Worm (Caenorhabditis elegans) whole organism, L2 larva: ENCODE data around the gene cam-1.
A peak's percentile ranks its signal among the peaks of the same experiment; 100 is the strongest.

ENCODE experiments used
- C34F6.9 ChIP-seq: fragments of 150-350 bp; optimal IDR thresholded peaks from 2 replicates; lab custom pipeline; 2014; ENCODE audit warnings: missing biosample characterization, missing genetic modification characterization
- F13H6.1 ChIP-seq: sonication (generic microtip); optimal IDR thresholded peaks from 2 replicates; lab custom pipeline; 2016; ENCODE audit warnings: missing genetic modification characterization, missing compliant biosample characterization
- R02D3.7 ChIP-seq: fragments of 150-350 bp; optimal IDR thresholded peaks from 2 replicates; lab custom pipeline; 2014; ENCODE audit warnings: missing biosample characterization, missing genetic modification characterization
- alr-1 ChIP-seq: fragments of 150-350 bp; optimal IDR thresholded peaks from 2 replicates; lab custom pipeline; 2014; ENCODE audit warnings: missing biosample characterization, missing genetic modification characterization
- aly-2 ChIP-seq: fragments of 150-350 bp; optimal IDR thresholded peaks from 2 replicates; lab custom pipeline; 2014; ENCODE audit warnings: missing biosample characterization, missing genetic modification characterization
- ama-1 ChIP-seq: fragments of 150-350 bp; optimal IDR thresholded peaks from 2 replicates; lab custom pipeline; 2018; ENCODE audit warnings: inconsistent platforms
- blmp-1 ChIP-seq: sonication (generic microtip); optimal IDR thresholded peaks from 2 replicates; lab custom pipeline; 2017; ENCODE audit warnings: missing genetic modification characterization, mild to moderate bottlenecking, missing compliant biosample characterization, antibody characterized with exemption, moderate library complexity; ENCODE audit not compliant: insufficient read depth
- ceh-16 ChIP-seq: fragments of 150-350 bp; optimal IDR thresholded peaks from 2 replicates; lab custom pipeline; 2014; ENCODE audit warnings: missing biosample characterization, missing genetic modification characterization
- ceh-82 ChIP-seq: fragments of 150-350 bp; optimal IDR thresholded peaks from 2 replicates; lab custom pipeline; 2014; ENCODE audit warnings: missing biosample characterization, missing genetic modification characterization
- crh-2 ChIP-seq: sonication (generic microtip); optimal IDR thresholded peaks from 2 replicates; lab custom pipeline; 2017; ENCODE audit warnings: missing biosample characterization, missing genetic modification characterization
- egl-27 ChIP-seq: sonication (generic microtip); optimal IDR thresholded peaks from 3 replicates; lab custom pipeline; 2017; ENCODE audit warnings: missing biosample characterization, missing genetic modification reagents, missing genetic modification characterization
- elt-1 ChIP-seq: fragments of 150-350 bp; optimal IDR thresholded peaks from 2 replicates; lab custom pipeline; 2014; ENCODE audit warnings: missing biosample characterization, missing genetic modification characterization
- fos-1 ChIP-seq: fragments of 150-350 bp; optimal IDR thresholded peaks from 2 replicates; lab custom pipeline; 2014; ENCODE audit warnings: missing biosample characterization, missing genetic modification characterization
- gmeb-1 ChIP-seq: fragments of 150-350 bp; optimal IDR thresholded peaks from 2 replicates; lab custom pipeline; 2014; ENCODE audit warnings: missing biosample characterization, missing genetic modification characterization
- lin-39 ChIP-seq: fragments of 150-350 bp; optimal IDR thresholded peaks from 2 replicates; lab custom pipeline; 2014; ENCODE audit warnings: missing biosample characterization, missing genetic modification reagents, missing genetic modification characterization
- lsy-2 ChIP-seq, 2 experiments: fragments of 150-350 bp in 1 of 2; sonication (generic microtip) in 1 of 2; optimal IDR thresholded peaks; 2 replicates each; lab custom pipeline; 2014 to 2017; ENCODE audit warnings: missing biosample characterization in 2 of 2, missing genetic modification characterization in 2 of 2
- mab-5 ChIP-seq: fragments of 150-350 bp; optimal IDR thresholded peaks from 2 replicates; lab custom pipeline; 2014; ENCODE audit warnings: missing biosample characterization, missing genetic modification characterization
- mbf-1 ChIP-seq: sonication (generic microtip); optimal IDR thresholded peaks from 2 replicates; lab custom pipeline; 2017; ENCODE audit warnings: missing biosample characterization, missing genetic modification characterization
- mdl-1 ChIP-seq, 2 experiments: fragments of 150-350 bp in 1 of 2; sonication (generic microtip) in 1 of 2; optimal IDR thresholded peaks; 2 replicates each; lab custom pipeline; 2017; ENCODE audit warnings: missing biosample characterization in 2 of 2, missing genetic modification characterization in 2 of 2
- nhr-10 ChIP-seq: sonication (generic microtip); optimal IDR thresholded peaks from 2 replicates; lab custom pipeline; 2017; ENCODE audit warnings: missing biosample characterization, missing genetic modification characterization
- nhr-129 ChIP-seq: fragments of 150-350 bp; optimal IDR thresholded peaks from 2 replicates; lab custom pipeline; 2014; ENCODE audit warnings: missing biosample characterization, missing genetic modification characterization
- nhr-21 ChIP-seq: fragments of 150-350 bp; optimal IDR thresholded peaks from 2 replicates; lab custom pipeline; 2014; ENCODE audit warnings: missing biosample characterization, missing genetic modification characterization
- nhr-23 ChIP-seq: fragments of 150-350 bp; optimal IDR thresholded peaks from 2 replicates; lab custom pipeline; 2014; ENCODE audit warnings: missing biosample characterization, missing genetic modification reagents, missing genetic modification characterization
- nhr-237 ChIP-seq: fragments of 150-350 bp; optimal IDR thresholded peaks from 2 replicates; lab custom pipeline; 2014; ENCODE audit warnings: missing biosample characterization, missing genetic modification characterization
- nhr-25 ChIP-seq: fragments of 150-350 bp; sonication (generic microtip); optimal IDR thresholded peaks from 3 replicates; lab custom pipeline; 2014; ENCODE audit warnings: missing biosample characterization, missing genetic modification characterization
- nhr-6 ChIP-seq: fragments of 150-350 bp; optimal IDR thresholded peaks from 2 replicates; lab custom pipeline; 2014; ENCODE audit warnings: missing biosample characterization, missing genetic modification characterization
- peb-1 ChIP-seq: fragments of 150-350 bp; optimal IDR thresholded peaks from 2 replicates; lab custom pipeline; 2014; ENCODE audit warnings: missing biosample characterization, missing genetic modification characterization
- sem-4 ChIP-seq: fragments of 150-350 bp; optimal IDR thresholded peaks from 2 replicates; lab custom pipeline; 2014; ENCODE audit warnings: missing biosample characterization, missing genetic modification reagents, missing genetic modification characterization
- skn-1 ChIP-seq: sonication (generic microtip); optimal IDR thresholded peaks from 2 replicates; lab custom pipeline; 2017; ENCODE audit warnings: missing biosample characterization, missing genetic modification characterization
- sma-3 ChIP-seq: sonication (generic microtip); optimal IDR thresholded peaks from 2 replicates; lab custom pipeline; 2016; ENCODE audit warnings: missing genetic modification reagents, missing genetic modification characterization, missing compliant biosample characterization
- sma-9 ChIP-seq, 2 experiments: fragments of 150-350 bp in 1 of 2; sonication (generic microtip) in 1 of 2; optimal IDR thresholded peaks; 2 replicates each; lab custom pipeline; 2014 to 2016; ENCODE audit warnings: missing genetic modification characterization in 2 of 2, mild to moderate bottlenecking in 1 of 2, missing biosample characterization in 1 of 2, missing compliant biosample characterization in 1 of 2, missing genetic modification reagents in 1 of 2, moderate library complexity in 1 of 2
- snpc-4 ChIP-seq: fragments of 150-350 bp; optimal IDR thresholded peaks from 2 replicates; lab custom pipeline; 2014; ENCODE audit warnings: missing biosample characterization, missing genetic modification characterization
- unc-39 ChIP-seq: fragments of 150-350 bp; optimal IDR thresholded peaks from 2 replicates; lab custom pipeline; 2014; ENCODE audit warnings: missing biosample characterization, missing genetic modification characterization
- unc-55 ChIP-seq: fragments of 150-350 bp; sonication (generic microtip); optimal IDR thresholded peaks from 3 replicates; lab custom pipeline; 2014; ENCODE audit warnings: missing biosample characterization, missing genetic modification reagents, missing genetic modification characterization
- zag-1 ChIP-seq: fragments of 150-350 bp; optimal IDR thresholded peaks from 2 replicates; lab custom pipeline; 2014; ENCODE audit warnings: missing biosample characterization, missing genetic modification characterization
- ztf-1 ChIP-seq: fragments of 200-800 bp; sonication (Bioruptor generic); conservative IDR thresholded peaks from 2 replicates; pipeline ENCODE4 v1.3.6; 2022; ENCODE audit warnings: missing genetic modification characterization, missing compliant biosample characterization
- ztf-11 ChIP-seq: sonication (generic microtip); optimal IDR thresholded peaks from 2 replicates; lab custom pipeline; 2017; ENCODE audit warnings: missing biosample characterization, missing genetic modification characterization
- ztf-4 ChIP-seq: fragments of 150-350 bp; optimal IDR thresholded peaks from 2 replicates; lab custom pipeline; 2014; ENCODE audit warnings: missing biosample characterization, missing genetic modification characterization

The cam-1 gene

DNA sequence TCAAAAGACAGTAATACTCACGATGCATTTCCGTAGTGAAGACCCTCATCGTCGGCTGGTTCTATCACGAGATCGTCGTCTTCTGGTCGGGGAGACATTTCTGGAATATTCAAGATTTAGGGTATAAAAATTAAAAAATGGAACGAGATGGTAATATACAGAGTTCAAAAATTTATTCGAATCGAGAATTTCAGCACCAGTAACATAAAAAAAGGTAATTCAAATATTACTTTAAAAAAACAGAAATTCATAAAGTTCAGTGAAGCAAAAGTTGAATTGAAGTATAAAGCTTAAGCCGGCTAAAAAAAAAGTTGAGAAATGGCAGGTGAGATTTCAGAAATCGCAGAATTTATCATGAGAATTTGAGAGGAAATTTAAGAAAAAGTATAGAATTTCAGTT is at the start of gene cam-1:
Gene cam-1, minus strand, starts transcription at position 101 of the 400 bp plus-strand sequence.
- TF ChIP-seq fos-1 (tag; lab: Kevin White, UChicago), result no peak

DNA sequence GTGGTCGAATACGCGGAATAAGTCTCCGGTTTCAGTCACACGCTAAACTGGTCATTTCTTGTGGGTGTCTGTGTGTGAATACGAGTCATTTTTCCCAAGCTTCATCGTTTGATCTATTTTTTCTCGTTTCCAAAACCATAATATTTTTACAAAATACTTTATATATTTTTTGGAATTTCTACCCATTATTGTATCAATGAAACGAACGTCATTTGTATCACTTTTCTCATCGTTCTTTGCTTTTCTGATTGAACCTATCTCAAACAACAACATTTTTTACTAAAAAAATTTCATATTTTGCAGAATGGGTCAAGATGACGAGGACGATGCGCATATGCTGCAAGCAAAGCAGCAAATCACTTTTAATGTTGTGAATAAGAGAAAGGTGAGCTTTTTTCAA is 48.1 kb upstream of the cam-1 start, which contains the start of gene mel-11:
Gene mel-11, plus strand, starts transcription at position 301 of the 400 bp plus-strand sequence.
- TF ChIP-seq nhr-129 (tag; lab: Kevin White, UChicago) (no peak), mbf-1 (tag; lab: Kevin White, UChicago) (no peak)

DNA sequence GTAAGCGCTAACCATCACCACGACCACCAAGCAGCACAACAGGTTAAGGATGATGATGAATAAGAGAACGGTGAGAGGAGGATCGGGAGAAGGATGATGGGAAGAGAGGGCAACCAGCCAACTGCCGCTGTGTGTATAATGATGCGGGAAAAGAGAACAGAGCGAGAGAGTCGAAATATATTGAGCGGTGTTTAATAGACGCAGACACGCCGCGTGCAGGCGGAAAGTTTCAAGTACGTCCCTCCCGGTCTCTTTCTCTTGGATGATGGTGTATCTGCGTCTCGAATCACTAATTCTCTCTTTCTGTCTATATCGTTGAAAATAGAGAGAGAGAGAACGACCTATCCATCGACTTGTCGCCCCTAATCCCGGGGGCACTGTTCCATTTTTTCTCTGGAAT is 46.6 kb upstream of the cam-1 start:
- no peak for TF ChIP-seq ztf-11 (tag; lab: Kevin White, UChicago)
- TF ChIP-seq blmp-1 (tag; lab: Kevin White, UChicago), result peak; percentile 58
- TF ChIP-seq skn-1 (tag; lab: Kevin White, UChicago), result no peak
- TF ChIP-seq mab-5 (tag; lab: Kevin White, UChicago), result no peak
- peak; percentile 72 for TF ChIP-seq F13H6.1 (tag; lab: Kevin White, UChicago)
- TF ChIP-seq R02D3.7, result no peak
- peak; percentile 84 for TF ChIP-seq sma-9 (GFP tag; optimal IDR thresholded peaks at IDR 0.05; lab: Kevin White, UChicago)
- no peak for TF ChIP-seq sma-9 (tag; optimal IDR thresholded peaks at IDR 0.05; lab: Kevin White, UChicago)
- peak; percentile 37 for TF ChIP-seq nhr-21 (tag; lab: Kevin White, UChicago)
- peak in 1 of 2 experiments; percentile 60 for TF ChIP-seq lsy-2 (tag; optimal IDR thresholded peaks at IDR 0.05; lab: Kevin White, UChicago)
- TF ChIP-seq peb-1 (tag; lab: Kevin White, UChicago), result no peak
- no peak for TF ChIP-seq nhr-23
- no peak for TF ChIP-seq unc-39 (tag; lab: Kevin White, UChicago)
- no peak for TF ChIP-seq ceh-82 (tag; lab: Kevin White, UChicago)
- TF ChIP-seq nhr-25, result peak; percentile 38
- TF ChIP-seq aly-2 (tag; lab: Kevin White, UChicago), result no peak
- peak; percentile 52 for TF ChIP-seq C34F6.9 (tag; lab: Kevin White, UChicago)
- peak; percentile 45 for TF ChIP-seq fos-1 (tag; lab: Kevin White, UChicago)
- TF ChIP-seq zag-1 (tag; lab: Kevin White, UChicago), result peak; percentile 17
- peak; percentile 51 for TF ChIP-seq unc-55 (GFP tag; lab: Kevin White, UChicago)
- TF ChIP-seq crh-2, result peak; percentile 28
- no peak for TF ChIP-seq nhr-237 (tag; lab: Kevin White, UChicago)
- TF ChIP-seq nhr-129 (tag; lab: Kevin White, UChicago), result peak; percentile 75
- no peak for TF ChIP-seq snpc-4
- no peak for TF ChIP-seq nhr-10 (tag; lab: Kevin White, UChicago)
- TF ChIP-seq ztf-1 (GFP tag; lab: Robert Waterston, UW), result no peak
- no peak for TF ChIP-seq ama-1 (lab: Kevin White, UChicago)
- peak; percentile 57 for TF ChIP-seq sem-4 (tag; lab: Kevin White, UChicago)
- TF ChIP-seq elt-1, result no peak
- peak; percentile 44 to 58 for TF ChIP-seq mdl-1 (tag; optimal IDR thresholded peaks at IDR 0.05; lab: Kevin White, UChicago)
- TF ChIP-seq nhr-6 (tag; lab: Kevin White, UChicago), result no peak
- TF ChIP-seq gmeb-1 (tag; lab: Kevin White, UChicago), result no peak
- TF ChIP-seq sma-3 (GFP tag; lab: Kevin White, UChicago), result peak; percentile 38
- no peak for TF ChIP-seq mbf-1 (tag; lab: Kevin White, UChicago)
- no peak for TF ChIP-seq lin-39 (tag; lab: Kevin White, UChicago)
- TF ChIP-seq egl-27 (tag; lab: Kevin White, UChicago), result peak; percentile 75
- TF ChIP-seq ceh-16, result no peak
- no peak for TF ChIP-seq ztf-4 (tag; lab: Kevin White, UChicago)
- no peak for TF ChIP-seq alr-1 (tag; lab: Kevin White, UChicago)

DNA sequence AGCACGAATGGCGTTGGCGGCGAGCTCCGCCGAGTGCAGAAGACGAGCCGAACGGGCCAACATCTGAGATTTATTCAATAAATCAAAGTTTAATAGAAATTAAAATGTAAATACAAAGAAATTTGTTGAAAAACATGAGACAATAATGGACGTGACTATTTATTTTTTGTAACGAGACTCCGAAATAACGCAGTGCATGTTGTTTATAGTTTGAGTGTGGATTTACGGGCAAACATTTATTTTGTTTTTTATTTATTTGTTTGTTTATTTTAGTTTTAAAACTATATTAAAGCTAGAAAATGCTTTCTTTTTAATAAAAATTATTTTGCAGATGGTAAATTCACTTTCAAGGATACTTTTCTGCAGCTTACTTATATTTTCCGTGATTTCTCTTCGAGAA is 42.6 kb upstream of the cam-1 start, which contains the start of the genes sdhb-1 and cup-15:
Gene sdhb-1, minus strand, starts transcription at position 63 of the 400 bp plus-strand sequence.
Gene cup-15, plus strand, starts transcription at position 332 of the 400 bp plus-strand sequence.
- TF ChIP-seq lsy-2 (tag; optimal IDR thresholded peaks at IDR 0.05; lab: Kevin White, UChicago) (peak in 1 of 2 experiments; percentile 47), unc-55 (GFP tag; lab: Kevin White, UChicago) (peak; percentile 57), C34F6.9 (tag; lab: Kevin White, UChicago) (peak; percentile 38), alr-1 (tag; lab: Kevin White, UChicago) (no peak), R02D3.7 (peak; percentile 40), zag-1 (tag; lab: Kevin White, UChicago) (no peak)
